Worm (Caenorhabditis elegans): ENCODE data around the gene pinn-1.

pinn-1 gene

ce11 chrII:2923617-2924016 lies 34.8 kb upstream of the pinn-1 start, which contains the start of gene ZK355.2:
TSS of gene ZK355.2 (plus strand) at chrII:2923917.
- TF ChIP-seq cog-1 (tag; optimal IDR thresholded peaks at IDR 0.05) (no peak), med-1 (GFP tag; optimal IDR thresholded peaks at IDR 0.05; ENCODE audit: insufficient read depth) (no peak), ref-1 (GFP tag; conservative IDR thresholded peaks at IDR 0.05) (no peak)

- TF ChIP-seq ztf-23 (GFP tag; IDR thresholded peaks at IDR 0.05) = no peak
- no peak for TF ChIP-seq ref-1 (GFP tag; conservative IDR thresholded peaks at IDR 0.05)
- no peak for TF ChIP-seq klf-2 (GFP tag; conservative IDR thresholded peaks at IDR 0.05)
These were observed 34.0 kb upstream of the pinn-1 start for ce11 chrII:2922782-2923181.

ce11 chrII:2922359-2922758 lies 33.6 kb upstream of the pinn-1 start:
- TF ChIP-seq flt-1 (GFP tag; IDR thresholded peaks at IDR 0.05) = no peak
- TF ChIP-seq klf-2 (GFP tag; conservative IDR thresholded peaks at IDR 0.05) = no peak
- no peak for TF ChIP-seq tab-1 (GFP tag; IDR thresholded peaks at IDR 0.05)
- TF ChIP-seq ztf-29 (GFP tag; IDR thresholded peaks at IDR 0.05) = no peak

- TF ChIP-seq ref-1 (GFP tag; conservative IDR thresholded peaks at IDR 0.05) (no peak), cog-1 (tag; optimal IDR thresholded peaks at IDR 0.05) (no peak), tab-1 (GFP tag; IDR thresholded peaks at IDR 0.05) (no peak)
These were observed 33.1 kb upstream of the pinn-1 start for ce11 chrII:2921860-2922259.

ce11 chrII:2920817-2921458 lies 32.1 kb upstream of the pinn-1 start:
- TF ChIP-seq ztf-29 (GFP tag; IDR thresholded peaks at IDR 0.05) (no peak), ref-1 (GFP tag; conservative IDR thresholded peaks at IDR 0.05) (no peak), klf-2 (GFP tag; conservative IDR thresholded peaks at IDR 0.05) (no peak), tab-1 (GFP tag; IDR thresholded peaks at IDR 0.05) (no peak), med-1 (GFP tag; optimal IDR thresholded peaks at IDR 0.05; ENCODE audit: insufficient read depth) (no peak), ztf-23 (GFP tag; IDR thresholded peaks at IDR 0.05) (no peak), cog-1 (tag; optimal IDR thresholded peaks at IDR 0.05) (no peak), flt-1 (GFP tag; IDR thresholded peaks at IDR 0.05) (no peak), T22C8.4 (GFP tag; IDR thresholded peaks at IDR 0.05) (no peak)

ce11 chrII:2920234-2920633 lies 31.4 kb upstream of the pinn-1 start:
- TF ChIP-seq cog-1 (tag; optimal IDR thresholded peaks at IDR 0.05) (no peak), ref-1 (GFP tag; conservative IDR thresholded peaks at IDR 0.05) (no peak), ztf-23 (GFP tag; IDR thresholded peaks at IDR 0.05) (no peak), T22C8.4 (GFP tag; IDR thresholded peaks at IDR 0.05) (no peak), klf-2 (GFP tag; conservative IDR thresholded peaks at IDR 0.05) (no peak), flt-1 (GFP tag; IDR thresholded peaks at IDR 0.05) (no peak), ztf-29 (GFP tag; IDR thresholded peaks at IDR 0.05) (no peak), tab-1 (GFP tag; IDR thresholded peaks at IDR 0.05) (no peak), med-1 (GFP tag; optimal IDR thresholded peaks at IDR 0.05; ENCODE audit: insufficient read depth) (no peak)

ce11 chrII:2919074-2919857 lies 30.5 kb upstream of the pinn-1 start, which contains the start of the genes ncap-1 and Y110A2AR.1:
TSS of gene ncap-1 (minus strand) at chrII:2919314.
TSS of gene Y110A2AR.1 (plus strand) at chrII:2919710.
- TF ChIP-seq cog-1 (tag; optimal IDR thresholded peaks at IDR 0.05) (no peak), T22C8.4 (GFP tag; IDR thresholded peaks at IDR 0.05) (0 out of 2 replicates have a peak, but pooled peaks have one; percentile 10)

ce11 chrII:2913505-2913904 lies 24.7 kb upstream of the pinn-1 start, which contains the start of gene ubc-15:
TSS of gene ubc-15 (minus strand) at chrII:2913605.
- TF ChIP-seq ref-1 (GFP tag; conservative IDR thresholded peaks at IDR 0.05) = no peak
- TF ChIP-seq flt-1 (GFP tag; IDR thresholded peaks at IDR 0.05) = no peak
- TF ChIP-seq tab-1 (GFP tag; IDR thresholded peaks at IDR 0.05) = no peak
- TF ChIP-seq T22C8.4 (GFP tag; IDR thresholded peaks at IDR 0.05) = no peak
- TF ChIP-seq cog-1 (tag; optimal IDR thresholded peaks at IDR 0.05) = no peak
- no peak for TF ChIP-seq klf-2 (GFP tag; conservative IDR thresholded peaks at IDR 0.05)

- no peak for TF ChIP-seq klf-2 (GFP tag; conservative IDR thresholded peaks at IDR 0.05)
- TF ChIP-seq cog-1 (tag; optimal IDR thresholded peaks at IDR 0.05) = no peak
- no peak for TF ChIP-seq flt-1 (GFP tag; IDR thresholded peaks at IDR 0.05)
- TF ChIP-seq tab-1 (GFP tag; IDR thresholded peaks at IDR 0.05) = no peak
These were observed 14.9 kb upstream of the pinn-1 start for ce11 chrII:2903748-2904147.

ce11 chrII:2901158-2901557 lies 12.4 kb upstream of the pinn-1 start:
- no peak for TF ChIP-seq klf-2 (GFP tag; conservative IDR thresholded peaks at IDR 0.05)
- TF ChIP-seq T22C8.4 (GFP tag; IDR thresholded peaks at IDR 0.05) = peak; percentile 61; the same call in 1 of the 2 replicates
- TF ChIP-seq ref-1 (GFP tag; conservative IDR thresholded peaks at IDR 0.05) = no peak
- TF ChIP-seq cog-1 (tag; optimal IDR thresholded peaks at IDR 0.05) = no peak
- TF ChIP-seq flt-1 (GFP tag; IDR thresholded peaks at IDR 0.05) = no peak
- TF ChIP-seq med-1 (GFP tag; optimal IDR thresholded peaks at IDR 0.05; ENCODE audit: insufficient read depth) = no peak
- TF ChIP-seq ztf-23 (GFP tag; IDR thresholded peaks at IDR 0.05) = no peak

- TF ChIP-seq ztf-29 (GFP tag; IDR thresholded peaks at IDR 0.05) (no peak), ztf-23 (GFP tag; IDR thresholded peaks at IDR 0.05) (no peak), klf-2 (GFP tag; conservative IDR thresholded peaks at IDR 0.05) (no peak), tab-1 (GFP tag; IDR thresholded peaks at IDR 0.05) (no peak), med-1 (GFP tag; optimal IDR thresholded peaks at IDR 0.05; ENCODE audit: insufficient read depth) (no peak), ref-1 (GFP tag; conservative IDR thresholded peaks at IDR 0.05) (no peak), T22C8.4 (GFP tag; IDR thresholded peaks at IDR 0.05) (no peak), cog-1 (tag; optimal IDR thresholded peaks at IDR 0.05) (no peak), flt-1 (GFP tag; IDR thresholded peaks at IDR 0.05) (no peak)
These were observed 11.4 kb upstream of the pinn-1 start, which contains the start of gene ubc-26 for ce11 chrII:2900248-2900647. TSS of gene ubc-26 (minus strand) at chrII:2900348.
